Worm (Caenorhabditis elegans) whole organism, L1 larva: Measurements from ENCODE around the gene srx-54.
A peak's percentile ranks its signal among the peaks of the same experiment; 100 is the strongest.

ENCODE experiments used
- C04F5.9 ChIP-seq: sonication (generic microtip); optimal IDR thresholded peaks from 2 replicates; lab custom pipeline; 2016; ENCODE audit warnings: missing genetic modification characterization, missing compliant biosample characterization
- F16B12.6 ChIP-seq: fragments of 150-350 bp; optimal IDR thresholded peaks from 2 replicates; lab custom pipeline; 2014; ENCODE audit warnings: missing biosample characterization, missing genetic modification characterization
- Y116A8C.19 ChIP-seq: sonication (generic microtip); optimal IDR thresholded peaks from 2 replicates; lab custom pipeline; 2016; ENCODE audit warnings: missing compliant biosample characterization, missing genetic modification characterization, borderline replicate concordance
- aly-2 ChIP-seq: fragments of 150-350 bp; optimal IDR thresholded peaks from 2 replicates; lab custom pipeline; 2014; ENCODE audit warnings: missing biosample characterization, missing genetic modification characterization
- ceh-63 ChIP-seq: fragments of 200-800 bp; sonication (Bioruptor generic); optimal IDR thresholded peaks from 2 replicates; lab custom pipeline; 2018; ENCODE audit warnings: mild to moderate bottlenecking, missing genetic modification characterization, missing compliant biosample characterization
- ceh-8 ChIP-seq: fragments of 200-800 bp; sonication (Bioruptor generic); optimal IDR thresholded peaks from 2 replicates; lab custom pipeline; 2018; ENCODE audit warnings: mild to moderate bottlenecking, missing genetic modification characterization, moderate library complexity, missing compliant biosample characterization
- ceh-88 ChIP-seq: fragments of 200-800 bp; sonication (Bioruptor generic); IDR thresholded peaks from 2 replicates; pipeline ENCODE4 v1.3.6; 2022; ENCODE audit warnings: missing genetic modification characterization, missing compliant biosample characterization
- ceh-90 ChIP-seq: sonication (generic microtip); optimal IDR thresholded peaks from 2 replicates; lab custom pipeline; 2016; ENCODE audit warnings: missing genetic modification characterization, missing compliant biosample characterization
- dpl-1 ChIP-seq, 3 experiments: fragments of 150-350 bp in 2 of 3; sonication (generic microtip) in 1 of 3; optimal IDR thresholded peaks; 2 replicates each; lab custom pipeline; 2014 to 2017; ENCODE audit warnings: missing biosample characterization in 3 of 3, missing genetic modification characterization in 3 of 3, missing genetic modification reagents in 3 of 3
- dsc-1 ChIP-seq: sonication (generic microtip); optimal IDR thresholded peaks from 2 replicates; lab custom pipeline; 2016; ENCODE audit warnings: mild to moderate bottlenecking, missing genetic modification characterization, missing compliant biosample characterization
- efl-1 ChIP-seq, 4 experiments: fragments of 150-350 bp; optimal IDR thresholded peaks in 3 of 4; peaks in 1 of 4; 1 replicate in 1 of 4; 2 replicates in 3 of 4; lab custom pipeline; 2014; ENCODE audit warnings: missing biosample characterization in 2 of 4, missing genetic modification characterization in 2 of 4, missing genetic modification reagents in 2 of 4
- egl-27 ChIP-seq, 2 experiments: fragments of 150-350 bp in 1 of 2; sonication (generic microtip); optimal IDR thresholded peaks; 3 replicates each; lab custom pipeline; 2017 to 2018; ENCODE audit warnings: missing biosample characterization in 2 of 2, missing genetic modification characterization in 2 of 2, missing genetic modification reagents in 2 of 2
- elt-2 ChIP-seq: sonication (generic microtip); optimal IDR thresholded peaks from 2 replicates; lab custom pipeline; 2016; ENCODE audit warnings: missing genetic modification characterization, mild to moderate bottlenecking, inconsistent platforms, missing compliant biosample characterization, missing genetic modification reagents
- ets-5 ChIP-seq: fragments of 200-800 bp; sonication (Bioruptor generic); IDR thresholded peaks from 2 replicates; pipeline ENCODE4 v1.3.6; 2022; ENCODE audit warnings: missing genetic modification characterization, missing compliant biosample characterization
- fkh-4 ChIP-seq: sonication (generic microtip); optimal IDR thresholded peaks from 2 replicates; lab custom pipeline; 2016; ENCODE audit warnings: missing compliant biosample characterization, missing genetic modification characterization, borderline replicate concordance
- fos-1 ChIP-seq: fragments of 150-350 bp; optimal IDR thresholded peaks from 2 replicates; lab custom pipeline; 2014; ENCODE audit warnings: missing biosample characterization, missing genetic modification characterization
- hpl-2 ChIP-seq: fragments of 150-350 bp; optimal IDR thresholded peaks from 2 replicates; lab custom pipeline; 2014; ENCODE audit warnings: missing biosample characterization, missing genetic modification reagents, missing genetic modification characterization
- irx-1 ChIP-seq: sonication (generic microtip); optimal IDR thresholded peaks from 2 replicates; lab custom pipeline; 2016; ENCODE audit warnings: missing genetic modification characterization, missing compliant biosample characterization
- isw-1 ChIP-seq: fragments of 200-800 bp; sonication (Bioruptor generic); IDR thresholded peaks from 2 replicates; pipeline ENCODE4 v1.3.6; 2022; ENCODE audit warnings: missing genetic modification characterization, missing compliant biosample characterization
- lin-14 ChIP-seq: fragments of 200-800 bp; sonication (Bioruptor generic); optimal IDR thresholded peaks from 2 replicates; lab custom pipeline; 2018; ENCODE audit warnings: mild to moderate bottlenecking, missing genetic modification characterization, moderate library complexity, missing compliant biosample characterization
- lin-15B ChIP-seq: fragments of 150-350 bp; sonication (generic microtip); optimal IDR thresholded peaks from 3 replicates; lab custom pipeline; 2014; ENCODE audit warnings: missing biosample characterization, missing genetic modification characterization
- lsy-2 ChIP-seq, 2 experiments: fragments of 150-350 bp; optimal IDR thresholded peaks; 2 replicates each; lab custom pipeline; 2014; ENCODE audit warnings: missing biosample characterization in 2 of 2, missing genetic modification characterization in 2 of 2
- mab-9 ChIP-seq: fragments of 200-800 bp; sonication (Bioruptor generic); IDR thresholded peaks from 2 replicates; pipeline ENCODE4 v1.3.6; 2022; ENCODE audit warnings: missing genetic modification reagents, missing genetic modification characterization, missing compliant biosample characterization
- nhr-11 ChIP-seq: fragments of 150-350 bp; optimal IDR thresholded peaks from 2 replicates; lab custom pipeline; 2014; ENCODE audit warnings: missing biosample characterization, missing genetic modification characterization
- nhr-12 ChIP-seq: sonication (generic microtip); optimal IDR thresholded peaks from 2 replicates; lab custom pipeline; 2017; ENCODE audit warnings: missing biosample characterization, missing genetic modification characterization
- nhr-19 ChIP-seq: fragments of 200-800 bp; sonication (Bioruptor generic); conservative IDR thresholded peaks from 2 replicates; pipeline ENCODE4 v1.3.6; 2022; ENCODE audit warnings: missing genetic modification characterization, missing compliant biosample characterization
- nhr-28 ChIP-seq: fragments of 150-350 bp; optimal IDR thresholded peaks from 2 replicates; lab custom pipeline; 2014; ENCODE audit warnings: missing biosample characterization, missing genetic modification characterization
- nhr-71 ChIP-seq: sonication (generic microtip); optimal IDR thresholded peaks from 2 replicates; lab custom pipeline; 2016; ENCODE audit warnings: mild to moderate bottlenecking, missing genetic modification characterization, moderate library complexity, missing compliant biosample characterization
- nhr-76 ChIP-seq: sonication (generic microtip); optimal IDR thresholded peaks from 2 replicates; lab custom pipeline; 2017; ENCODE audit warnings: missing biosample characterization, missing genetic modification characterization
- nhr-85 ChIP-seq: sonication (generic microtip); peaks from one replicate; lab custom pipeline; 2016; ENCODE audit warnings: missing genetic modification characterization, inconsistent platforms, missing compliant biosample characterization
- nhr-90 ChIP-seq: sonication (generic microtip); optimal IDR thresholded peaks from 2 replicates; lab custom pipeline; 2016; ENCODE audit warnings: mild to moderate bottlenecking, missing genetic modification characterization, missing compliant biosample characterization; ENCODE audit not compliant: poor library complexity
- pag-3 ChIP-seq: sonication (generic microtip); optimal IDR thresholded peaks from 2 replicates; lab custom pipeline; 2017; ENCODE audit warnings: missing genetic modification characterization, mild to moderate bottlenecking, missing compliant biosample characterization, antibody characterized with exemption, borderline replicate concordance; ENCODE audit not compliant: insufficient read depth
- pax-3 ChIP-seq: fragments of 200-800 bp; sonication (Bioruptor generic); optimal IDR thresholded peaks from 2 replicates; lab custom pipeline; 2018; ENCODE audit warnings: mild to moderate bottlenecking, missing genetic modification characterization, moderate library complexity, missing compliant biosample characterization
- pqm-1 ChIP-seq: sonication (generic microtip); optimal IDR thresholded peaks from 3 replicates; lab custom pipeline; 2017; ENCODE audit warnings: missing biosample characterization, missing genetic modification characterization
- skn-1 ChIP-seq: fragments of 150-350 bp; optimal IDR thresholded peaks from 2 replicates; lab custom pipeline; 2014; ENCODE audit warnings: missing biosample characterization, missing genetic modification characterization
- snpc-4 ChIP-seq: fragments of 150-350 bp; optimal IDR thresholded peaks from 2 replicates; lab custom pipeline; 2014; ENCODE audit warnings: missing biosample characterization, missing genetic modification characterization
- snu-23 ChIP-seq: sonication (generic microtip); optimal IDR thresholded peaks from 2 replicates; lab custom pipeline; 2016; ENCODE audit warnings: missing genetic modification characterization, missing compliant biosample characterization
- sup-37 ChIP-seq: fragments of 200-800 bp; sonication (Bioruptor generic); optimal IDR thresholded peaks from 2 replicates; lab custom pipeline; 2018; ENCODE audit warnings: mild to moderate bottlenecking, missing genetic modification characterization, missing compliant biosample characterization
- tbx-2 ChIP-seq: sonication (generic microtip); optimal IDR thresholded peaks from 2 replicates; lab custom pipeline; 2016; ENCODE audit warnings: missing genetic modification characterization, missing compliant biosample characterization
- xbp-1 ChIP-seq: sonication (generic microtip); optimal IDR thresholded peaks from 2 replicates; lab custom pipeline; 2016; ENCODE audit warnings: missing genetic modification characterization, missing compliant biosample characterization
- zag-1 ChIP-seq: fragments of 150-350 bp; optimal IDR thresholded peaks from 2 replicates; lab custom pipeline; 2014; ENCODE audit warnings: missing biosample characterization, missing genetic modification characterization
- zip-4 ChIP-seq: fragments of 200-800 bp; sonication (Bioruptor generic); optimal IDR thresholded peaks from 2 replicates; lab custom pipeline; 2018; ENCODE audit warnings: mild to moderate bottlenecking, missing genetic modification characterization, moderate library complexity, missing compliant biosample characterization
- ztf-11 ChIP-seq, 2 experiments: sonication (generic microtip); optimal IDR thresholded peaks; 2 replicates each; lab custom pipeline; 2016 to 2017; ENCODE audit warnings: missing genetic modification characterization in 2 of 2, missing biosample characterization in 1 of 2, missing compliant biosample characterization in 1 of 2

Gene srx-54

ce11 chrV:16951504-16951903, 23.5 kb upstream of the srx-54 start, which contains the start of gene clec-238:
clec-238 (plus strand) TSS chrV:16951804.
- no peak for TF ChIP-seq nhr-28 (tag; lab: Kevin White, UChicago)

DNA sequence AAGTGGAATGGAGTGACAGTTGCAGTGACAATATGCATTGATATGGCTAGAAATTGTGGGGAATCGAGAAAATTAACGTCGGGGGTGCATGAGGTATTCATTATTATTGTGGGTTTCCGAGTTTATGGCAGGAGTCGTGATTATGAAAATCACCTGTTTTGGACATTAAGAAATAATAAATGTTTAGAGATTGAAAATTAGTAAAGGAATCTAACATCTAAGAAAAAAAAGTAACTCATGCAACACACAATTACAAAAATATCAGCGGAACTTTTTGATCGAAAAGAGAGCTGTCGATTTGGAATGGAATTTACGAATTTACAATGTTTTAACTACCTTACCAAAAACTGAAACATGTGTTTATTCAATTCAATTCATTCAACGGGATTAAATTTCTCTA, 20.3 kb upstream of the srx-54 start, which contains the start of gene srh-206:
TSS of gene srh-206 (minus strand) at position 101 of the 400 bp plus-strand sequence.
- TF ChIP-seq F16B12.6 (tag; lab: Kevin White, UChicago), result no peak
- TF ChIP-seq lin-14 (GFP tag; lab: Kevin White, UChicago), result no peak
- TF ChIP-seq nhr-11, result no peak
- no peak for TF ChIP-seq hpl-2 (GFP tag; lab: Kevin White, UChicago)
- TF ChIP-seq tbx-2, result no peak
- no peak for TF ChIP-seq xbp-1 (tag; lab: Kevin White, UChicago)
- TF ChIP-seq, all 84 proteins: peak for 0

ce11 chrV:16956229-16956628, 18.8 kb upstream of the srx-54 start, which contains the start of gene clec-239:
clec-239 (plus strand) TSS chrV:16956529.
- no peak for TF ChIP-seq xbp-1 (tag; lab: Kevin White, UChicago)

ce11 chrV:16958975-16959374, 16.0 kb upstream of the srx-54 start:
- TF ChIP-seq aly-2 (tag; lab: Kevin White, UChicago) (no peak), efl-1 (optimal IDR thresholded peaks at IDR 0.05; lab: Kevin White, UChicago) (no peak), efl-1 (GFP tag; optimal IDR thresholded peaks at IDR 0.05 in 1 of 2; lab: Kevin White, UChicago) (peak in 1 of 2 experiments; percentile 85), nhr-85 (tag; lab: Kevin White, UChicago) (no peak)

DNA sequence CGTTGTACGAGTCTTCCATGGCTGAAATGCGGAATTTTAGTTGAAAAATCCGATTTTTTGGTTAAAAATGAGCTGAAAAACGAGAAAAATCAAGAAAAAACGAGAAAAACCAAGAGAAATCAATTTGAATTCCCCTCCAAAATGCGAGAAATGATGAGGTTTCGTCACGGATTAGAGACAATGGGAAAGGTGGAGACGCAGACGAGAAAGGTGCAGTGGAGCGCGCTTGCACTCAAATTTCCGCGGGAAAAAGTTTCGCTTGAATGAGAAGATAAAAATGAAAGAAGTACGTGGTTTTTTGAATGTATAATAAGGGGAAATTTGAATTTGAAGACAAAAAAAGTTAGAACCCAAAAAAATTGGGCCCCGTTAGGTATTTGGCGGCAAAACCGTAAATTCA, 9.4 kb upstream of the srx-54 start, which contains the start of gene efl-1:
TSS of gene efl-1 (minus strand) at position 21 of the 400 bp plus-strand sequence.
- peak; percentile 91 for TF ChIP-seq irx-1 (tag; lab: Kevin White, UChicago)
- peak; percentile 95 for TF ChIP-seq nhr-85 (tag; lab: Kevin White, UChicago)
- TF ChIP-seq isw-1, result peak; percentile 90
- no peak for TF ChIP-seq nhr-76 (tag; lab: Kevin White, UChicago)
- TF ChIP-seq elt-2 (tag; lab: Kevin White, UChicago), result peak; percentile 78
- peak; percentile 94 for TF ChIP-seq nhr-19 (GFP tag; lab: Robert Waterston, UW)
- no peak for TF ChIP-seq ceh-63 (GFP tag; lab: Kevin White, UChicago)
- TF ChIP-seq hpl-2 (GFP tag; lab: Kevin White, UChicago), result no peak
- peak; percentile 81 for TF ChIP-seq sup-37 (GFP tag; lab: Kevin White, UChicago)
- TF ChIP-seq egl-27 (tag; optimal IDR thresholded peaks at IDR 0.05; lab: Kevin White, UChicago), result no peak
- TF ChIP-seq dpl-1 (GFP tag; optimal IDR thresholded peaks at IDR 0.05; lab: Kevin White, UChicago), result peak; percentile 100
- TF ChIP-seq zag-1 (tag; lab: Kevin White, UChicago), result peak; percentile 8
- TF ChIP-seq lsy-2 (tag; optimal IDR thresholded peaks at IDR 0.05; lab: Kevin White, UChicago), result peak; percentile 93 to 95
- no peak for TF ChIP-seq ets-5 (GFP tag; lab: Robert Waterston, UW)
- TF ChIP-seq skn-1 (tag; lab: Kevin White, UChicago), result peak; percentile 94
- peak; percentile 89 for TF ChIP-seq lin-15B
- TF ChIP-seq pax-3, result peak; percentile 87
- TF ChIP-seq pqm-1 (tag; lab: Kevin White, UChicago), result no peak
- TF ChIP-seq snu-23, result peak; percentile 97
- peak; percentile 75 for TF ChIP-seq ceh-88
- TF ChIP-seq zip-4 (GFP tag; lab: Kevin White, UChicago), result peak; percentile 88
- TF ChIP-seq C04F5.9 (tag; lab: Kevin White, UChicago), result peak; percentile 52
- peak; percentile 95 for TF ChIP-seq nhr-90 (tag; lab: Kevin White, UChicago)
- peak; percentile 58 for TF ChIP-seq ceh-90 (tag; lab: Kevin White, UChicago)
- no peak for TF ChIP-seq Y116A8C.19 (tag; lab: Kevin White, UChicago)
- TF ChIP-seq dsc-1 (tag; lab: Kevin White, UChicago), result peak; percentile 96
- peak in 1 of 2 experiments; percentile 68 for TF ChIP-seq ztf-11 (tag; optimal IDR thresholded peaks at IDR 0.05; lab: Kevin White, UChicago)
- TF ChIP-seq snpc-4 (tag; lab: Kevin White, UChicago), result peak; percentile 95
- TF ChIP-seq ceh-8, result peak; percentile 89
- TF ChIP-seq mab-9 (GFP tag; lab: Robert Waterston, UW), result peak; percentile 84
- peak; percentile 68 for TF ChIP-seq fkh-4 (tag; lab: Kevin White, UChicago)
- TF ChIP-seq nhr-71 (tag; lab: Kevin White, UChicago), result peak; percentile 97
- no peak for TF ChIP-seq pag-3 (tag; lab: Kevin White, UChicago)
- peak; percentile 93 for TF ChIP-seq fos-1
- no peak for TF ChIP-seq nhr-12 (tag; lab: Kevin White, UChicago)
